Worm (Caenorhabditis elegans) whole organism, L3 larva: ENCODE data around the gene col-90.
A peak's percentile ranks its signal among the peaks of the same experiment; 100 is the strongest.

Experiments
- R02D3.7 ChIP-seq: fragments of 150-350 bp; optimal IDR thresholded peaks from 2 replicates; lab custom pipeline; 2014; ENCODE audit warnings: missing biosample characterization, missing genetic modification characterization
- ama-1 ChIP-seq: fragments of 150-350 bp; optimal IDR thresholded peaks from 2 replicates; lab custom pipeline; 2018
- ceh-16 ChIP-seq: sonication (generic microtip); optimal IDR thresholded peaks from 2 replicates; lab custom pipeline; 2017; ENCODE audit warnings: missing biosample characterization, missing genetic modification characterization
- ceh-28 ChIP-seq: fragments of 150-350 bp; optimal IDR thresholded peaks from 2 replicates; lab custom pipeline; 2014; ENCODE audit warnings: missing biosample characterization, missing genetic modification reagents, missing genetic modification characterization
- daf-12 ChIP-seq: fragments of 150-350 bp; optimal IDR thresholded peaks from 2 replicates; lab custom pipeline; 2014; ENCODE audit warnings: missing biosample characterization, missing genetic modification reagents, missing genetic modification characterization
- egl-5 ChIP-seq: fragments of 150-350 bp; optimal IDR thresholded peaks from 2 replicates; lab custom pipeline; 2017; ENCODE audit warnings: missing biosample characterization, missing genetic modification reagents, missing genetic modification characterization, inconsistent platforms
- elt-1 ChIP-seq: fragments of 150-350 bp; optimal IDR thresholded peaks from 2 replicates; lab custom pipeline; 2014; ENCODE audit warnings: missing biosample characterization, missing genetic modification characterization
- elt-2 ChIP-seq: sonication (generic microtip); optimal IDR thresholded peaks from 2 replicates; lab custom pipeline; 2016; ENCODE audit warnings: missing genetic modification reagents, mild to moderate bottlenecking, missing genetic modification characterization, missing compliant biosample characterization
- elt-3 ChIP-seq, 3 experiments: fragments of 150-350 bp in 1 of 3; sonication (generic microtip) in 2 of 3; optimal IDR thresholded peaks; 2 replicates in 2 of 3; 4 replicates in 1 of 3; lab custom pipeline; 2014 to 2017; ENCODE audit warnings: missing biosample characterization in 3 of 3, missing genetic modification characterization in 3 of 3
- eor-1 ChIP-seq, 2 experiments: fragments of 150-350 bp; optimal IDR thresholded peaks; 2 replicates each; lab custom pipeline; 2014 to 2018; ENCODE audit warnings: missing biosample characterization in 2 of 2, missing genetic modification characterization in 2 of 2
- fkh-10 ChIP-seq: sonication (generic microtip); optimal IDR thresholded peaks from 2 replicates; lab custom pipeline; 2017; ENCODE audit warnings: missing biosample characterization, missing genetic modification reagents, missing genetic modification characterization
- fkh-2 ChIP-seq: fragments of 150-350 bp; optimal IDR thresholded peaks from 2 replicates; lab custom pipeline; 2014; ENCODE audit warnings: missing biosample characterization, missing genetic modification reagents, missing genetic modification characterization
- fos-1 ChIP-seq: fragments of 150-350 bp; optimal IDR thresholded peaks from 2 replicates; lab custom pipeline; 2014; ENCODE audit warnings: missing biosample characterization, missing genetic modification characterization
- hmg-11 ChIP-seq: sonication (generic microtip); optimal IDR thresholded peaks from 2 replicates; lab custom pipeline; 2016; ENCODE audit warnings: missing genetic modification characterization, missing compliant biosample characterization
- lin-15B ChIP-seq: fragments of 150-350 bp; optimal IDR thresholded peaks from 2 replicates; lab custom pipeline; 2014; ENCODE audit warnings: missing biosample characterization, missing genetic modification characterization
- lin-39 ChIP-seq: fragments of 150-350 bp; optimal IDR thresholded peaks from 2 replicates; lab custom pipeline; 2018; ENCODE audit warnings: missing biosample characterization, missing genetic modification reagents, missing genetic modification characterization
- lsy-12 ChIP-seq: sonication (generic microtip); optimal IDR thresholded peaks from 2 replicates; lab custom pipeline; 2016; ENCODE audit warnings: mild to moderate bottlenecking, missing genetic modification characterization, missing compliant biosample characterization
- nfya-1 ChIP-seq: sonication (generic microtip); optimal IDR thresholded peaks from 2 replicates; lab custom pipeline; 2017; ENCODE audit warnings: missing genetic modification characterization, mild to moderate bottlenecking, missing compliant biosample characterization, antibody characterized with exemption, moderate library complexity; ENCODE audit not compliant: insufficient read depth
- nhr-11 ChIP-seq: fragments of 150-350 bp; optimal IDR thresholded peaks from 2 replicates; lab custom pipeline; 2014; ENCODE audit warnings: missing biosample characterization, missing genetic modification characterization
- nhr-12 ChIP-seq: fragments of 150-350 bp; optimal IDR thresholded peaks from 2 replicates; lab custom pipeline; 2014; ENCODE audit warnings: missing biosample characterization, missing genetic modification characterization
- nhr-23 ChIP-seq: fragments of 150-350 bp; optimal IDR thresholded peaks from 2 replicates; lab custom pipeline; 2014; ENCODE audit warnings: missing biosample characterization, missing genetic modification reagents, missing genetic modification characterization
- nhr-237 ChIP-seq: fragments of 150-350 bp; optimal IDR thresholded peaks from 2 replicates; lab custom pipeline; 2014; ENCODE audit warnings: missing biosample characterization, missing genetic modification characterization
- nhr-25 ChIP-seq: sonication (generic microtip); optimal IDR thresholded peaks from 2 replicates; lab custom pipeline; 2017; ENCODE audit warnings: missing biosample characterization, missing genetic modification characterization
- nhr-28 ChIP-seq: fragments of 150-350 bp; optimal IDR thresholded peaks from 2 replicates; lab custom pipeline; 2014; ENCODE audit warnings: missing biosample characterization, missing genetic modification characterization
- nhr-43 ChIP-seq: sonication (generic microtip); optimal IDR thresholded peaks from 2 replicates; lab custom pipeline; 2016; ENCODE audit warnings: mild to moderate bottlenecking, missing genetic modification characterization, missing compliant biosample characterization; ENCODE audit not compliant: poor library complexity, severe bottlenecking
- nhr-67 ChIP-seq: fragments of 150-350 bp; optimal IDR thresholded peaks from 2 replicates; lab custom pipeline; 2014; ENCODE audit warnings: missing biosample characterization, missing genetic modification characterization
- nhr-76 ChIP-seq: fragments of 150-350 bp; sonication (generic microtip); optimal IDR thresholded peaks from 5 replicates; lab custom pipeline; 2014; ENCODE audit warnings: missing biosample characterization, missing genetic modification characterization
- nhr-77 ChIP-seq: fragments of 150-350 bp; optimal IDR thresholded peaks from 2 replicates; lab custom pipeline; 2014; ENCODE audit warnings: missing biosample characterization, missing genetic modification characterization
- pha-4 ChIP-seq: fragments of 150-350 bp; optimal IDR thresholded peaks from 2 replicates; lab custom pipeline; 2014; ENCODE audit warnings: missing biosample characterization, missing genetic modification reagents, missing genetic modification characterization
- pqm-1 ChIP-seq: fragments of 150-350 bp; optimal IDR thresholded peaks from 2 replicates; lab custom pipeline; 2017; ENCODE audit warnings: missing biosample characterization, missing genetic modification characterization, inconsistent platforms
- skn-1 ChIP-seq: fragments of 150-350 bp; optimal IDR thresholded peaks from 2 replicates; lab custom pipeline; 2014; ENCODE audit warnings: missing biosample characterization, missing genetic modification characterization
- tbx-2 ChIP-seq: sonication (generic microtip); optimal IDR thresholded peaks from 2 replicates; lab custom pipeline; 2016; ENCODE audit warnings: mild to moderate bottlenecking, missing genetic modification characterization, missing compliant biosample characterization
- unc-62 ChIP-seq: fragments of 150-350 bp; sonication (generic microtip); optimal IDR thresholded peaks from 4 replicates; lab custom pipeline; 2014; ENCODE audit warnings: missing biosample characterization, missing genetic modification reagents, missing genetic modification characterization
- zag-1 ChIP-seq: fragments of 150-350 bp; optimal IDR thresholded peaks from 2 replicates; lab custom pipeline; 2014; ENCODE audit warnings: missing biosample characterization, missing genetic modification characterization
- ztf-11 ChIP-seq: fragments of 150-350 bp; optimal IDR thresholded peaks from 2 replicates; lab custom pipeline; 2014; ENCODE audit warnings: missing biosample characterization, missing genetic modification characterization
- ztf-4 ChIP-seq: fragments of 150-350 bp; optimal IDR thresholded peaks from 2 replicates; lab custom pipeline; 2014; ENCODE audit warnings: missing biosample characterization, missing genetic modification characterization

Gene col-90

DNA sequence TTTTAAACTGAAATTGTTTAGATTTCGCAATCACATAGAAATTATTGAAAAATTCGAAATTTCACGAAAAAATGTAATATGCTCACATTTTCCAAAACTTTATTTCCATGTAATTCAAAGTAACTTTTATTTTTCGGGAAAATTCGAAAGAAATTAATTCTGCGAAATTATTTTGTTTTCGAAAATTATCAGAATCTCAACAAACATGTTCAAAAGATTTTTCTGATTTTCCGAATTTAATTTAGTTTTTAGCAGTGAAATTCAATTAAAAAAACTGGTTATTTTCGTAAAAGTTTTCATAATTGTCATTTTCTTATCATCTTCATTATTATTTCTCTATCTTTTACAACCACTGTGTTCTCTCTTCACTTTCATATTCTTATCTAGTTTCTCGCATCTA lies 15.4 kb upstream of the col-90 start, which contains the start of gene ran-2:
ran-2 (plus strand) TSS at position 301 of the 400 bp plus-strand sequence.
- no peak for TF ChIP-seq pqm-1 (tag; lab: Kevin White, UChicago)
- peak; percentile 39 for TF ChIP-seq elt-2 (tag; lab: Kevin White, UChicago)
- no peak for TF ChIP-seq tbx-2
- TF ChIP-seq, all 47 proteins: peak for 1

DNA sequence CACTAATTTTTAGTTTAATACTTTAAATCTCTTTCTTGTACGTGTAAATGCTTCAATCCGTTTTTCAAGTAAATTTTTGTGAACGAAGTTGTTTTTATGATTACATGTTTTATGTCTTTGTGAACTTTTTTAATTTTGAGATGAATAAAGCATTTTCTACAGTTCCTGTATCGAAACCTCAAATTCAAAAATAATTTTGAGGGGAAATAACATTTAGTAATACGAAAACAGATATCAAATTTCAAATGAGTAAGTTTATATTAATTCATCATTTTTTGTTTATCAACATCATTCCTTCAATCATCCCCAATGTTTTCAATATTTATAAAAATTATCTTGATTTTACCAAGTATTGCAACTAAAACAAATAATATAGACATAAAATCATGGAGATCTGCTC lies 11.1 kb upstream of the col-90 start, which contains the start of gene C29E4.10:
C29E4.10 (plus strand) TSS at position 301 of the 400 bp plus-strand sequence.
- TF ChIP-seq elt-3 (tag; optimal IDR thresholded peaks at IDR 0.05; lab: Kevin White, UChicago) (no peak), nhr-237 (no peak), nhr-43 (tag; lab: Kevin White, UChicago) (no peak), nhr-67 (tag; lab: Kevin White, UChicago) (no peak), lin-39 (tag; lab: Kevin White, UChicago) (no peak), ceh-16 (no peak), fos-1 (tag; lab: Kevin White, UChicago) (no peak), lsy-12 (tag; lab: Kevin White, UChicago) (no peak)
- TF ChIP-seq, all 47 proteins: peak for 0

DNA sequence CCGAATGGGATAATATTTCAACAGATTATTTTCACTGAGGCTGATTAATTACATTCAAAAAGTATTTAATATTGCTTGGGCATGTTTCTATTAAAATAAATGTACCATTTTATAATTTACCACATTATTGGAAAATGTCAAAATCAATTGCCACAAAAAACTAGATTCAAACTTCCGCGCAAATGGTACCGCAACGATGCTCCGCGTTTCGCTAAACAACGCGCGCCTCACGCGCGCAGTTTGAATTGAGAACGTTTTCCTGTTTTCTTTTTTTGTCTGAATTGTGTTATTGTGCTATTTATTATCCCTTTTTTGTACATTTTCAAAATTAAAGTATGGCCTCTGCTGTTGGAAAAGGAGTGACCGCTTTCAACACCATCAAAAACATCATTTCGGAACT lies 7.8 kb upstream of the col-90 start, which contains the start of gene C29E4.12:
C29E4.12 (plus strand) TSS at position 333 of the 400 bp plus-strand sequence.
- TF ChIP-seq lsy-12 (tag; lab: Kevin White, UChicago) (no peak), ama-1 (lab: Kevin White, UChicago) (no peak), ztf-11 (tag; lab: Kevin White, UChicago) (no peak), fkh-10 (GFP tag; lab: Kevin White, UChicago) (peak; percentile 26), egl-5 (tag; lab: Kevin White, UChicago) (peak; percentile 38), pqm-1 (tag; lab: Kevin White, UChicago) (peak; percentile 11), nhr-23 (peak; percentile 84), nhr-11 (tag; lab: Kevin White, UChicago) (no peak), nhr-67 (tag; lab: Kevin White, UChicago) (no peak), nhr-25 (tag; lab: Kevin White, UChicago) (peak; percentile 69), skn-1 (tag; lab: Kevin White, UChicago) (no peak), unc-62 (no peak), eor-1 (tag; optimal IDR thresholded peaks at IDR 0.05; lab: Kevin White, UChicago) (no peak), nhr-28 (tag; lab: Kevin White, UChicago) (no peak), lin-39 (tag; lab: Kevin White, UChicago) (peak; percentile 41), zag-1 (no peak), nhr-43 (tag; lab: Kevin White, UChicago) (peak; percentile 39), pha-4 (tag; lab: Kevin White, UChicago) (peak; percentile 79), hmg-11 (peak; percentile 38), R02D3.7 (tag; lab: Kevin White, UChicago) (peak; percentile 17), ztf-4 (no peak), daf-12 (no peak), nfya-1 (tag; lab: Kevin White, UChicago) (peak; percentile 83), lin-15B (tag; lab: Kevin White, UChicago) (peak; percentile 91), nhr-76 (tag; lab: Kevin White, UChicago) (no peak), nhr-12 (tag; lab: Kevin White, UChicago) (no peak), elt-1 (tag; lab: Kevin White, UChicago) (no peak), elt-2 (tag; lab: Kevin White, UChicago) (no peak), ceh-28 (tag; lab: Kevin White, UChicago) (peak; percentile 15), nhr-77 (tag; lab: Kevin White, UChicago) (peak; percentile 48)
- TF ChIP-seq, all 47 proteins: peak for 14

DNA sequence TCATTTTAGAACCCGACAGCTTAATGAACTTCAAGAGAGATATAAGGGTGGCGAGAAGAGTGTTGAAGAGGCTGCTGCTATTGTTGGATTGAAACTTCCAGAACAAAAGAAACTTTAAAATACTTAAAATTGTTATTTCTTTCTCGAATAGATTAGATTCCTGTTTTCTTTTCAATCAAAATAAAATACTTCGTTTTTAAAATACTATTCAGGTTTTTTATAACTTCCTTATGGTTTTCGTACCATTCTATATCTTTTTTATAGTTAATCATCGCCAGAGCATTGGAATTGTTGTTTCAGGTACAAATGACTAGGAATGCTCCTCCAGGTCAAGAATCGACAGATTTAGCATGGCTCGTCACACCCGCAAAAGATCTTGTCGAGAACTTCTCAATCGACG lies 7.2 kb upstream of the col-90 start, which contains the start of gene kle-2:
kle-2 (plus strand) TSS at position 301 of the 400 bp plus-strand sequence.
- TF ChIP-seq fos-1 (tag; lab: Kevin White, UChicago) (no peak), ama-1 (lab: Kevin White, UChicago) (no peak), elt-1 (tag; lab: Kevin White, UChicago) (no peak), fkh-10 (GFP tag; lab: Kevin White, UChicago) (no peak), lin-15B (tag; lab: Kevin White, UChicago) (no peak), egl-5 (tag; lab: Kevin White, UChicago) (no peak), ztf-11 (tag; lab: Kevin White, UChicago) (no peak), elt-2 (tag; lab: Kevin White, UChicago) (no peak), nhr-11 (tag; lab: Kevin White, UChicago) (no peak), fkh-2 (tag; lab: Kevin White, UChicago) (no peak), skn-1 (tag; lab: Kevin White, UChicago) (no peak), nhr-23 (no peak), nhr-237 (no peak), nhr-28 (tag; lab: Kevin White, UChicago) (no peak), hmg-11 (no peak)
- TF ChIP-seq, all 47 proteins: peak for 0
